Worm (Caenorhabditis elegans): ENCODE data around the gene M03F8.1.

Gene M03F8.1

ce11 chrV:5943167-5943566 lies 8.1 kb upstream of the M03F8.1 start, which contains the start of gene pst-1:
pst-1 (plus strand) TSS chrV:5943467.
- TF ChIP-seq fkh-2 (tag; optimal IDR thresholded peaks at IDR 0.05): no peak
- no peak for TF ChIP-seq nfya-1 (tag; optimal IDR thresholded peaks at IDR 0.05; ENCODE audit: insufficient read depth)
- TF ChIP-seq nhr-25 (tag; optimal IDR thresholded peaks at IDR 0.05): no peak
- no peak for TF ChIP-seq nhr-12 (tag; optimal IDR thresholded peaks at IDR 0.05)
- no peak for TF ChIP-seq nhr-43 (tag; optimal IDR thresholded peaks at IDR 0.05; ENCODE audit: poor library complexity, severe bottlenecking)
- TF ChIP-seq egl-5 (tag; optimal IDR thresholded peaks at IDR 0.05): no peak
- TF ChIP-seq ZK546.5 (tag; optimal IDR thresholded peaks at IDR 0.05): no peak
- TF ChIP-seq ztf-4 (tag; optimal IDR thresholded peaks at IDR 0.05): no peak
- no peak for TF ChIP-seq nhr-67 (tag; optimal IDR thresholded peaks at IDR 0.05)
- no peak for TF ChIP-seq aly-2 (tag; optimal IDR thresholded peaks at IDR 0.05)
- no peak for TF ChIP-seq elt-2 (tag; optimal IDR thresholded peaks at IDR 0.05)
- TF ChIP-seq unc-62 (GFP tag; optimal IDR thresholded peaks at IDR 0.05): no peak
- no peak for TF ChIP-seq pha-4 (tag; optimal IDR thresholded peaks at IDR 0.05)
- TF ChIP-seq nhr-23 (tag; optimal IDR thresholded peaks at IDR 0.05): no peak
- no peak for TF ChIP-seq snpc-4 (tag; optimal IDR thresholded peaks at IDR 0.05)
- no peak for TF ChIP-seq ama-1 (optimal IDR thresholded peaks at IDR 0.05)
- no peak for TF ChIP-seq fkh-10 (GFP tag; optimal IDR thresholded peaks at IDR 0.05)

- TF ChIP-seq elt-1 (tag; optimal IDR thresholded peaks at IDR 0.05) (peak; percentile 7), jun-1 (tag; optimal IDR thresholded peaks at IDR 0.05) (no peak)
Observed at ce11 chrV:5949674-5950149, 1.5 kb upstream of the M03F8.1 start.

- no peak for TF ChIP-seq lsy-12 (tag; optimal IDR thresholded peaks at IDR 0.05)
- TF ChIP-seq nfya-1 (tag; optimal IDR thresholded peaks at IDR 0.05; ENCODE audit: insufficient read depth): peak; percentile 88
Observed at ce11 chrV:5953086-5953485, 1.9 kb downstream of the M03F8.1 start.

- TF ChIP-seq skn-1 (tag; optimal IDR thresholded peaks at IDR 0.05): no peak
- no peak for TF ChIP-seq nhr-28 (tag; optimal IDR thresholded peaks at IDR 0.05)
- TF ChIP-seq ZK546.5 (tag; optimal IDR thresholded peaks at IDR 0.05): no peak
- no peak for TF ChIP-seq lin-15B (tag; optimal IDR thresholded peaks at IDR 0.05)
- TF ChIP-seq fkh-2 (tag; optimal IDR thresholded peaks at IDR 0.05): no peak
- TF ChIP-seq snpc-4 (tag; optimal IDR thresholded peaks at IDR 0.05): no peak
- TF ChIP-seq lsy-12 (tag; optimal IDR thresholded peaks at IDR 0.05): no peak
- no peak for TF ChIP-seq ztf-4 (tag; optimal IDR thresholded peaks at IDR 0.05)
- TF ChIP-seq nhr-76 (tag; optimal IDR thresholded peaks at IDR 0.05): no peak
- TF ChIP-seq jun-1 (tag; optimal IDR thresholded peaks at IDR 0.05): no peak
- TF ChIP-seq egl-27 (tag; optimal IDR thresholded peaks at IDR 0.05): no peak
- no peak for TF ChIP-seq hmg-11 (tag; optimal IDR thresholded peaks at IDR 0.05)
- TF ChIP-seq unc-39 (tag; optimal IDR thresholded peaks at IDR 0.05): no peak
- no peak for TF ChIP-seq eor-1 (tag; optimal IDR thresholded peaks at IDR 0.05)
- no peak for TF ChIP-seq daf-12 (tag; optimal IDR thresholded peaks at IDR 0.05)
- no peak for TF ChIP-seq elt-3 (tag; optimal IDR thresholded peaks at IDR 0.05)
- no peak for TF ChIP-seq unc-62 (GFP tag; optimal IDR thresholded peaks at IDR 0.05)
- no peak for TF ChIP-seq ceh-9 (tag; optimal IDR thresholded peaks at IDR 0.05)
- TF ChIP-seq nhr-67 (tag; optimal IDR thresholded peaks at IDR 0.05): no peak
- no peak for TF ChIP-seq nhr-77 (tag; optimal IDR thresholded peaks at IDR 0.05)
Observed at ce11 chrV:5954747-5955146, 3.5 kb downstream of the M03F8.1 start, which contains the start of gene M03F8.6. M03F8.6 (minus strand) TSS chrV:5954847.

- TF ChIP-seq elt-1 (tag; optimal IDR thresholded peaks at IDR 0.05) (no peak), ztf-11 (tag; optimal IDR thresholded peaks at IDR 0.05) (no peak), ama-1 (optimal IDR thresholded peaks at IDR 0.05) (no peak), nhr-25 (tag; optimal IDR thresholded peaks at IDR 0.05) (no peak), daf-12 (tag; optimal IDR thresholded peaks at IDR 0.05) (no peak), jun-1 (tag; optimal IDR thresholded peaks at IDR 0.05) (no peak), nhr-23 (tag; optimal IDR thresholded peaks at IDR 0.05) (no peak), ZK546.5 (tag; optimal IDR thresholded peaks at IDR 0.05) (no peak), R02D3.7 (tag; optimal IDR thresholded peaks at IDR 0.05) (no peak), nhr-76 (tag; optimal IDR thresholded peaks at IDR 0.05) (no peak), aly-2 (tag; optimal IDR thresholded peaks at IDR 0.05) (no peak), unc-62 (GFP tag; optimal IDR thresholded peaks at IDR 0.05) (no peak), tbx-2 (tag; optimal IDR thresholded peaks at IDR 0.05) (no peak), nhr-28 (tag; optimal IDR thresholded peaks at IDR 0.05) (no peak), fkh-10 (GFP tag; optimal IDR thresholded peaks at IDR 0.05) (no peak), egl-5 (tag; optimal IDR thresholded peaks at IDR 0.05) (no peak)
Observed at ce11 chrV:5955627-5956026, 4.4 kb downstream of the M03F8.1 start.

All from whole organism, L3 larva.